Worm (Caenorhabditis elegans): Measurements from ENCODE around the gene cha-1.

The cha-1 gene

ce11 chrIV:3624597-3624996, at the start of gene cha-1, which contains the start of gene unc-17:
Gene cha-1 (minus strand): TSS chrIV:3624697.
Gene unc-17 (minus strand): TSS chrIV:3624699.
- TF ChIP-seq unc-62 (GFP tag; optimal IDR thresholded peaks at IDR 0.05) = no peak

- no peak for TF ChIP-seq unc-62 (GFP tag; optimal IDR thresholded peaks at IDR 0.05)
Observed at ce11 chrIV:3668603-3669002, 44.1 kb upstream of the cha-1 start, which contains the start of gene fmil-1. Gene fmil-1 (minus strand): TSS chrIV:3668703.

ce11 chrIV:3667796-3668195, 43.3 kb upstream of the cha-1 start:
- TF ChIP-seq unc-62 (GFP tag; optimal IDR thresholded peaks at IDR 0.05) = no peak

- TF ChIP-seq unc-62 (GFP tag; optimal IDR thresholded peaks at IDR 0.05) = no peak
Observed at ce11 chrIV:3666543-3666942, 42.0 kb upstream of the cha-1 start.

- no peak for TF ChIP-seq unc-62 (GFP tag; optimal IDR thresholded peaks at IDR 0.05)
Observed at ce11 chrIV:3665089-3665488, 40.6 kb upstream of the cha-1 start.

- TF ChIP-seq unc-62 (GFP tag; optimal IDR thresholded peaks at IDR 0.05) = no peak
Observed at ce11 chrIV:3662863-3663262, 38.4 kb upstream of the cha-1 start.

- TF ChIP-seq unc-62 (GFP tag; optimal IDR thresholded peaks at IDR 0.05) = no peak
Observed at ce11 chrIV:3661117-3661634, 36.7 kb upstream of the cha-1 start.

ce11 chrIV:3659951-3660350, 35.5 kb upstream of the cha-1 start:
- TF ChIP-seq unc-62 (GFP tag; optimal IDR thresholded peaks at IDR 0.05) = no peak

- TF ChIP-seq unc-62 (GFP tag; optimal IDR thresholded peaks at IDR 0.05) = no peak
Observed at ce11 chrIV:3655896-3656295, 31.4 kb upstream of the cha-1 start.

ce11 chrIV:3654823-3655222, 30.3 kb upstream of the cha-1 start:
- TF ChIP-seq unc-62 (GFP tag; optimal IDR thresholded peaks at IDR 0.05) = no peak

- no peak for TF ChIP-seq unc-62 (GFP tag; optimal IDR thresholded peaks at IDR 0.05)
Observed at ce11 chrIV:3654214-3654613, 29.7 kb upstream of the cha-1 start.

ce11 chrIV:3653420-3653823, 28.9 kb upstream of the cha-1 start:
- no peak for TF ChIP-seq unc-62 (GFP tag; optimal IDR thresholded peaks at IDR 0.05)

ce11 chrIV:3652784-3653383, 28.4 kb upstream of the cha-1 start:
- TF ChIP-seq unc-62 (GFP tag; optimal IDR thresholded peaks at IDR 0.05) = no peak

- TF ChIP-seq unc-62 (GFP tag; optimal IDR thresholded peaks at IDR 0.05) = no peak
Observed at ce11 chrIV:3652223-3652622, 27.7 kb upstream of the cha-1 start.

ce11 chrIV:3648634-3649240, 24.2 kb upstream of the cha-1 start, which contains the start of gene CC8.2:
Gene CC8.2 (minus strand): TSS chrIV:3648684.
- TF ChIP-seq unc-62 (GFP tag; optimal IDR thresholded peaks at IDR 0.05) = no peak

ce11 chrIV:3647551-3647950, 23.1 kb upstream of the cha-1 start:
- no peak for TF ChIP-seq unc-62 (GFP tag; optimal IDR thresholded peaks at IDR 0.05)
